Worm (Caenorhabditis elegans): ENCODE data around the gene ggtb-1.

The ggtb-1 gene

ce11 chrIII:7184022-7184421 is 50.5 kb downstream of the ggtb-1 start, which contains the start of gene yju-2 (continued):
- TF ChIP-seq ceh-28 (tag; optimal IDR thresholded peaks at IDR 0.05) (no peak), fos-1 (tag; optimal IDR thresholded peaks at IDR 0.05) (no peak), dmd-9 (GFP tag; IDR thresholded peaks at IDR 0.05) (no peak), tra-1 (GFP tag; IDR thresholded peaks at IDR 0.05) (no peak), snpc-4 (tag; optimal IDR thresholded peaks at IDR 0.05) (no peak), aha-1 (tag) (peak; percentile 42), Y105C5A.15 (GFP tag; IDR thresholded peaks at IDR 0.05) (no peak), F37D6.2 (tag; optimal IDR thresholded peaks at IDR 0.05) (no peak), nhr-25 (tag; optimal IDR thresholded peaks at IDR 0.05; ENCODE audit: borderline replicate concordance, insufficient read depth) (no peak), snpc-1.2 (GFP tag; IDR thresholded peaks at IDR 0.05) (no peak), daf-8 (GFP tag; IDR thresholded peaks at IDR 0.05) (no peak), daf-16 (GFP tag; optimal IDR thresholded peaks at IDR 0.05) (no peak), daf-16 (tag; optimal IDR thresholded peaks at IDR 0.05) (peak; percentile 66), lin-38 (GFP tag; IDR thresholded peaks at IDR 0.05) (peak; percentile 86), F49E8.2 (tag; optimal IDR thresholded peaks at IDR 0.05; ENCODE audit: borderline replicate concordance) (no peak), unc-130 (GFP tag; optimal IDR thresholded peaks at IDR 0.05) (peak; percentile 8), nhr-111 (GFP tag; optimal IDR thresholded peaks at IDR 0.05) (no peak), pqm-1 (tag; optimal IDR thresholded peaks at IDR 0.05) (no peak), attf-4 (tag; optimal IDR thresholded peaks at IDR 0.05) (no peak), nhr-28 (tag; optimal IDR thresholded peaks at IDR 0.05) (peak; percentile 11), nhr-102 (tag; optimal IDR thresholded peaks at IDR 0.05) (no peak), cey-2 (tag; optimal IDR thresholded peaks at IDR 0.05; ENCODE audit: borderline replicate concordance, insufficient read depth) (no peak), ZK337.2 (GFP tag; IDR thresholded peaks at IDR 0.05) (no peak), dpl-1 (GFP tag; optimal IDR thresholded peaks at IDR 0.05) (peak; percentile 55), hlh-30 (tag; optimal IDR thresholded peaks at IDR 0.05; ENCODE audit: insufficient read depth) (peak; percentile 64), fkh-10 (GFP tag; optimal IDR thresholded peaks at IDR 0.05) (peak; percentile 2), madf-5 (GFP tag; IDR thresholded peaks at IDR 0.05) (no peak), zip-11 (GFP tag; IDR thresholded peaks at IDR 0.05) (no peak), nhr-10 (tag; optimal IDR thresholded peaks at IDR 0.05) (no peak), mes-2 (tag; optimal IDR thresholded peaks at IDR 0.05; ENCODE audit: poor library complexity, severe bottlenecking) (peak; percentile 89), nhr-11 (tag; optimal IDR thresholded peaks at IDR 0.05) (peak; percentile 39), daf-19 (GFP tag; conservative IDR thresholded peaks at IDR 0.05) (no peak), nhr-6 (tag; optimal IDR thresholded peaks at IDR 0.05) (peak; percentile 60), saeg-2 (GFP tag; IDR thresholded peaks at IDR 0.05) (no peak), nhr-41 (GFP tag; IDR thresholded peaks at IDR 0.05) (no peak), skn-1 (tag; optimal IDR thresholded peaks at IDR 0.05) (no peak), lin-15B (tag; optimal IDR thresholded peaks at IDR 0.05) (no peak), duxl-1 (tag; optimal IDR thresholded peaks at IDR 0.05; ENCODE audit: poor library complexity) (no peak), ztf-7 (tag; optimal IDR thresholded peaks at IDR 0.05) (peak; percentile 18), ctbp-1 (GFP tag; IDR thresholded peaks at IDR 0.05) (no peak), arid-1 (GFP tag; conservative IDR thresholded peaks at IDR 0.05) (no peak), R02D3.7 (tag; optimal IDR thresholded peaks at IDR 0.05) (no peak), dmd-6 (GFP tag; IDR thresholded peaks at IDR 0.05) (no peak)

- TF ChIP-seq nhr-102 (tag; optimal IDR thresholded peaks at IDR 0.05), result no peak
- TF ChIP-seq F44E2.7 (GFP tag; IDR thresholded peaks at IDR 0.05), result no peak
- TF ChIP-seq zfp-3 (GFP tag; conservative IDR thresholded peaks at IDR 0.05), result no peak
- no peak for TF ChIP-seq mes-2 (tag; optimal IDR thresholded peaks at IDR 0.05; ENCODE audit: poor library complexity, severe bottlenecking)
- no peak for TF ChIP-seq mxl-3 (GFP tag; optimal IDR thresholded peaks at IDR 0.05)
- TF ChIP-seq F26F4.8 (GFP tag; conservative IDR thresholded peaks at IDR 0.05), result no peak
- no peak for TF ChIP-seq nhr-42 (GFP tag; IDR thresholded peaks at IDR 0.05)
- no peak for TF ChIP-seq mxl-2 (GFP tag; conservative IDR thresholded peaks at IDR 0.05)
- TF ChIP-seq mep-1 (tag; optimal IDR thresholded peaks at IDR 0.05), result no peak
- TF ChIP-seq R02D3.7 (tag; optimal IDR thresholded peaks at IDR 0.05), result no peak
- TF ChIP-seq duxl-1 (tag; optimal IDR thresholded peaks at IDR 0.05; ENCODE audit: poor library complexity), result no peak
- no peak for TF ChIP-seq unc-62 (GFP tag; optimal IDR thresholded peaks at IDR 0.05 in 1 of 2)
- no peak for TF ChIP-seq unc-62 (tag; optimal IDR thresholded peaks at IDR 0.05)
- no peak for TF ChIP-seq ZK337.2 (GFP tag; IDR thresholded peaks at IDR 0.05)
- TF ChIP-seq Y105C5A.15 (GFP tag; IDR thresholded peaks at IDR 0.05), result no peak
- TF ChIP-seq php-3 (GFP tag; IDR thresholded peaks at IDR 0.05), result no peak
Observed at ce11 chrIII:7185473-7185872, 51.9 kb downstream of the ggtb-1 start, which contains the start of gene F37C12.14. Gene F37C12.14, minus strand, starts transcription at chrIII:7185573.

Data from whole organism, L4 larva.